Worm (Caenorhabditis elegans) whole organism, young adult: Measurements from ENCODE around the gene T07A5.7.

Experiments
- B0035.1 ChIP-seq: sonication (generic microtip); optimal IDR thresholded peaks from 2 replicates; lab custom pipeline; 2016; ENCODE audit warnings: missing genetic modification characterization, mild to moderate bottlenecking, missing compliant biosample characterization, missing genotype, missing genetic modification reagents
- C06A6.2 ChIP-seq: fragments of 200-800 bp; sonication (Bioruptor generic); conservative IDR thresholded peaks from 2 replicates; pipeline ENCODE4 v1.3.6; 2022; ENCODE audit warnings: missing genetic modification characterization, missing compliant biosample characterization
- F10E7.11 ChIP-seq: sonication (generic microtip); optimal IDR thresholded peaks from 2 replicates; lab custom pipeline; 2017; ENCODE audit warnings: mild to moderate bottlenecking, missing genetic modification characterization, moderate library complexity, missing compliant biosample characterization
- K11D2.4 ChIP-seq: fragments of 200-800 bp; sonication (Bioruptor generic); IDR thresholded peaks from 2 replicates; pipeline ENCODE4 v1.3.6; 2022; ENCODE audit warnings: missing genetic modification reagents, missing genetic modification characterization, missing compliant biosample characterization
- Y53F4B.3 ChIP-seq: fragments of 200-800 bp; sonication (Bioruptor generic); IDR thresholded peaks from 2 replicates; pipeline ENCODE4 v1.3.6; 2022; ENCODE audit warnings: missing genetic modification reagents, missing genetic modification characterization, missing compliant biosample characterization
- Y53G8AR.9 ChIP-seq: fragments of 200-800 bp; sonication (Bioruptor generic); conservative IDR thresholded peaks from 2 replicates; pipeline ENCODE4 v1.3.6; 2022; ENCODE audit warnings: missing genetic modification reagents, missing genetic modification characterization, missing compliant biosample characterization
- aptf-3 ChIP-seq: fragments of 200-800 bp; sonication (Bioruptor generic); IDR thresholded peaks from 2 replicates; pipeline ENCODE4 v1.3.6; 2022; ENCODE audit warnings: missing genetic modification characterization, missing compliant biosample characterization
- athp-1 ChIP-seq: sonication (generic microtip); optimal IDR thresholded peaks from 2 replicates; lab custom pipeline; 2017; ENCODE audit warnings: mild to moderate bottlenecking, missing genetic modification characterization, missing compliant biosample characterization
- bed-1 ChIP-seq: fragments of 200-800 bp; sonication (Bioruptor generic); IDR thresholded peaks from 2 replicates; pipeline ENCODE4 v1.3.6; 2022; ENCODE audit warnings: missing genetic modification reagents, missing genetic modification characterization, missing compliant biosample characterization
- bed-2 ChIP-seq: fragments of 200-800 bp; sonication (Bioruptor generic); IDR thresholded peaks from 2 replicates; pipeline ENCODE4 v1.3.6; 2022; ENCODE audit warnings: missing genetic modification reagents, missing genetic modification characterization, missing compliant biosample characterization
- ccch-3 ChIP-seq: fragments of 200-800 bp; sonication (Bioruptor generic); optimal IDR thresholded peaks from 2 replicates; lab custom pipeline; 2018; ENCODE audit warnings: mild to moderate bottlenecking, missing genetic modification characterization, missing compliant biosample characterization
- ceh-100 ChIP-seq: fragments of 200-800 bp; sonication (Bioruptor generic); IDR thresholded peaks from 2 replicates; pipeline ENCODE4 v1.3.6; 2022; ENCODE audit warnings: missing genetic modification reagents, missing genetic modification characterization, missing compliant biosample characterization
- ceh-91 ChIP-seq: fragments of 200-800 bp; sonication (Bioruptor generic); IDR thresholded peaks from 2 replicates; pipeline ENCODE4 v1.3.6; 2022; ENCODE audit warnings: missing genetic modification reagents, missing genetic modification characterization, missing compliant biosample characterization
- dox-1 ChIP-seq: fragments of 200-800 bp; sonication (Bioruptor generic); IDR thresholded peaks from 2 replicates; pipeline ENCODE4 v1.3.6; 2022; ENCODE audit warnings: missing genetic modification reagents, missing genetic modification characterization, missing compliant biosample characterization
- dpl-1 ChIP-seq: fragments of 150-350 bp; optimal IDR thresholded peaks from 2 replicates; lab custom pipeline; 2014; ENCODE audit warnings: missing biosample characterization, missing genetic modification reagents, missing genetic modification characterization
- egl-18 ChIP-seq: fragments of 200-800 bp; sonication (Bioruptor generic); IDR thresholded peaks from 2 replicates; pipeline ENCODE4 v1.3.6; 2022; ENCODE audit warnings: missing genetic modification reagents, missing genetic modification characterization, missing compliant biosample characterization
- gei-17 ChIP-seq: fragments of 200-800 bp; sonication (Bioruptor generic); optimal IDR thresholded peaks from 2 replicates; lab custom pipeline; 2018; ENCODE audit warnings: mild to moderate bottlenecking, missing genetic modification characterization, missing compliant biosample characterization
- hlh-12 ChIP-seq: sonication (generic microtip); optimal IDR thresholded peaks from 2 replicates; lab custom pipeline; 2016; ENCODE audit warnings: missing genetic modification characterization, missing compliant biosample characterization
- hlh-26 ChIP-seq: fragments of 200-800 bp; sonication (Bioruptor generic); conservative IDR thresholded peaks from 2 replicates; pipeline ENCODE4 v1.3.6; 2022; ENCODE audit warnings: missing genetic modification reagents, missing genetic modification characterization, missing compliant biosample characterization
- hmg-20 ChIP-seq: fragments of 200-800 bp; sonication (Bioruptor generic); IDR thresholded peaks from 2 replicates; pipeline ENCODE4 v1.3.6; 2022; ENCODE audit warnings: missing genetic modification reagents, missing genetic modification characterization, missing compliant biosample characterization
- let-526 ChIP-seq: fragments of 200-800 bp; sonication (Bioruptor generic); IDR thresholded peaks from 2 replicates; pipeline ENCODE4 v1.3.6; 2022; ENCODE audit warnings: missing genetic modification reagents, missing genetic modification characterization, missing compliant biosample characterization
- lsl-1 ChIP-seq: fragments of 200-800 bp; sonication (Bioruptor generic); optimal IDR thresholded peaks from 2 replicates; lab custom pipeline; 2018; ENCODE audit warnings: mild to moderate bottlenecking, missing genetic modification characterization, moderate library complexity, missing compliant biosample characterization
- mcd-1 ChIP-seq: fragments of 200-800 bp; sonication (Bioruptor generic); IDR thresholded peaks from 2 replicates; pipeline ENCODE4 v1.3.6; 2022; ENCODE audit warnings: missing genetic modification reagents, missing genetic modification characterization, missing compliant biosample characterization
- mes-4 ChIP-seq: sonication (generic microtip); optimal IDR thresholded peaks from 2 replicates; lab custom pipeline; 2016; ENCODE audit warnings: missing genotype, missing genetic modification characterization, missing compliant biosample characterization
- nfya-2 ChIP-seq: fragments of 200-800 bp; sonication (Bioruptor generic); IDR thresholded peaks from 2 replicates; pipeline ENCODE4 v1.3.6; 2022; ENCODE audit warnings: missing genetic modification reagents, missing genetic modification characterization, missing compliant biosample characterization
- nhr-120 ChIP-seq: fragments of 200-800 bp; sonication (Bioruptor generic); IDR thresholded peaks from 2 replicates; pipeline ENCODE4 v1.3.6; 2022; ENCODE audit warnings: missing genetic modification characterization, missing compliant biosample characterization
- nhr-80 ChIP-seq: sonication (generic microtip); optimal IDR thresholded peaks from 2 replicates; lab custom pipeline; 2016; ENCODE audit warnings: missing genetic modification characterization, missing compliant biosample characterization
- rpc-1 ChIP-seq, 2 experiments: fragments of 150-350 bp in 1 of 2; sonication (generic microtip) in 1 of 2; optimal IDR thresholded peaks; 2 replicates each; lab custom pipeline; 2014 to 2018; ENCODE audit warnings: missing biosample characterization in 1 of 2, missing genetic modification characterization in 1 of 2, missing genetic modification reagents in 1 of 2, missing genotype in 1 of 2
- sea-2 ChIP-seq: fragments of 200-800 bp; sonication (Bioruptor generic); IDR thresholded peaks from 2 replicates; pipeline ENCODE4 v1.3.6; 2022; ENCODE audit warnings: missing genetic modification characterization, missing compliant biosample characterization
- snpc-4 ChIP-seq, 5 experiments: fragments of 150-350 bp in 1 of 5; sonication (generic microtip) in 4 of 5; optimal IDR thresholded peaks; 2 replicates each; lab custom pipeline; 2014 to 2018; ENCODE audit warnings: missing genetic modification characterization in 5 of 5, missing biosample characterization in 3 of 5, antibody characterized with exemption in 2 of 5, mild to moderate bottlenecking in 2 of 5, missing compliant biosample characterization in 2 of 5, missing genotype in 2 of 5, moderate library complexity in 2 of 5, missing genetic modification reagents in 1 of 5
- unc-62 ChIP-seq: fragments of 150-350 bp; optimal IDR thresholded peaks from 2 replicates; lab custom pipeline; 2014; ENCODE audit warnings: missing biosample characterization, missing genetic modification reagents, missing genetic modification characterization
- zfh-2 ChIP-seq: fragments of 200-800 bp; sonication (Bioruptor generic); conservative IDR thresholded peaks from 2 replicates; pipeline ENCODE4 v1.3.6; 2022; ENCODE audit warnings: missing genetic modification reagents, missing genetic modification characterization, missing compliant biosample characterization
- ztf-18 ChIP-seq: sonication (generic microtip); optimal IDR thresholded peaks from 2 replicates; lab custom pipeline; 2016; ENCODE audit warnings: missing genotype, mild to moderate bottlenecking, missing genetic modification characterization, missing compliant biosample characterization
- ztf-22 ChIP-seq: fragments of 200-800 bp; sonication (Bioruptor generic); optimal IDR thresholded peaks from 2 replicates; lab custom pipeline; 2018; ENCODE audit warnings: mild to moderate bottlenecking, missing genetic modification characterization, moderate library complexity, missing compliant biosample characterization
- ztf-25 ChIP-seq: fragments of 200-800 bp; sonication (Bioruptor generic); IDR thresholded peaks from 2 replicates; pipeline ENCODE4 v1.3.6; 2022; ENCODE audit warnings: missing genetic modification reagents, missing genetic modification characterization, missing compliant biosample characterization

T07A5.7 gene

ce11 chrIII:10318062-10318609, 7.2 kb upstream of the T07A5.7 start, which contains the start of the genes unc-50 and ostf-4:
Gene unc-50 (minus strand): TSS chrIII:10318162.
Gene ostf-4 (minus strand): TSS chrIII:10318559.
- TF ChIP-seq lsl-1 (GFP tag; lab: Kevin White, UChicago) (no peak), hlh-12 (no peak), Y53F4B.3 (GFP tag; lab: Robert Waterston, UW) (no peak), Y53G8AR.9 (GFP tag; lab: Robert Waterston, UW) (no peak), B0035.1 (tag; lab: Kevin White, UChicago) (no peak), F10E7.11 (tag; lab: Kevin White, UChicago) (no peak), ceh-100 (GFP tag; lab: Robert Waterston, UW) (no peak), rpc-1 (optimal IDR thresholded peaks at IDR 0.05; lab: Kevin White, UChicago) (no peak), rpc-1 (tag; optimal IDR thresholded peaks at IDR 0.05; lab: Kevin White, UChicago) (no peak), ccch-3 (GFP tag; lab: Kevin White, UChicago) (no peak), aptf-3 (no peak), C06A6.2 (GFP tag; lab: Robert Waterston, UW) (no peak), bed-1 (GFP tag; lab: Robert Waterston, UW) (no peak), ztf-25 (GFP tag; lab: Robert Waterston, UW) (no peak)

- TF ChIP-seq lsl-1 (GFP tag; lab: Kevin White, UChicago) (no peak), mcd-1 (GFP tag; lab: Robert Waterston, UW) (no peak), egl-18 (GFP tag; lab: Robert Waterston, UW) (no peak), ztf-18 (tag; lab: Kevin White, UChicago) (peak; percentile 0), nhr-80 (tag; lab: Kevin White, UChicago) (peak; percentile 24), ztf-22 (GFP tag; lab: Kevin White, UChicago) (no peak), ceh-91 (GFP tag; lab: Robert Waterston, UW) (no peak)
Observed at ce11 chrIII:10314234-10314633, 3.3 kb upstream of the T07A5.7 start.

- no peak for TF ChIP-seq hlh-26 (GFP tag; lab: Robert Waterston, UW)
- no peak for TF ChIP-seq bed-2 (GFP tag; lab: Robert Waterston, UW)
- TF ChIP-seq ccch-3 (GFP tag; lab: Kevin White, UChicago) = no peak
- no peak for TF ChIP-seq zfh-2 (GFP tag; lab: Robert Waterston, UW)
- no peak for TF ChIP-seq dox-1 (GFP tag; lab: Robert Waterston, UW)
- no peak for TF ChIP-seq nhr-80 (tag; lab: Kevin White, UChicago)
- no peak for TF ChIP-seq sea-2
- TF ChIP-seq snpc-4 (GFP tag; optimal IDR thresholded peaks at IDR 0.05; lab: Kevin White, UChicago) = no peak
- TF ChIP-seq snpc-4 (tag; optimal IDR thresholded peaks at IDR 0.05; lab: Kevin White, UChicago) = no peak
- no peak for TF ChIP-seq K11D2.4 (GFP tag; lab: Robert Waterston, UW)
- no peak for TF ChIP-seq Y53F4B.3 (GFP tag; lab: Robert Waterston, UW)
- no peak for TF ChIP-seq nfya-2 (GFP tag; lab: Robert Waterston, UW)
- no peak for TF ChIP-seq let-526
Observed at ce11 chrIII:10306049-10306448, 4.9 kb downstream of the T07A5.7 start, which contains the start of gene T07A5.1. Gene T07A5.1 (minus strand): TSS chrIII:10306197.

ce11 chrIII:10305295-10305694, 5.6 kb downstream of the T07A5.7 start:
- TF ChIP-seq nhr-80 (tag; lab: Kevin White, UChicago) (peak; percentile 42), dpl-1 (GFP tag; lab: Kevin White, UChicago) (no peak), athp-1 (tag; lab: Kevin White, UChicago) (no peak), unc-62 (GFP tag; lab: Kevin White, UChicago) (no peak), gei-17 (GFP tag; lab: Kevin White, UChicago) (no peak), hmg-20 (GFP tag; lab: Robert Waterston, UW) (no peak), mes-4 (tag; lab: Kevin White, UChicago) (no peak), nhr-120 (no peak)
